Fruit fly (Drosophila melanogaster): ENCODE results near the gene Pex16.

DNA sequence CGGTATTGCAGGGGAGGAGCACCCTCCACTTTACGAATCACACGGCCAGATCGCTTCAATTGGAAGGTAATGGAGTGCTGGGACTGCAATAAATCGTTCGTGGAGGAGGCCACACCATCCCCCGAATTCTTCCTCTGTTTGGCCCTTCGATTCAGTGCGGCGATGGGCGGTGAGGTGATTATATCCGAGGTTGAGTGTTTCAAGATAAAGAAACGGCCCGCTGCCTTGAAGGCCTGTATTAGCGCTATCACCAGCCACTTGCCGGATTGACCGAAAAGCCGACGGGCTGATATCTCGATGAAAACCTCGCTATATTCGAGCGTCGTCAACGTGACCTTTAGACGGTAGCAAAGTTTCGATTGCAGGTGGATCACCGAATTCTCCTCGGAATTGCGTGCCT, 568 bp downstream of the Pex16 start:
- TF ChIP-seq Eip78C (GFP tag) (no peak), CG3919 (GFP tag; optimal IDR thresholded peaks at IDR 0.05) (no peak), Sox102F (GFP tag; optimal IDR thresholded peaks at IDR 0.05) (no peak), salr (GFP tag; optimal IDR thresholded peaks at IDR 0.05) (no peak), Hr39 (GFP tag; optimal IDR thresholded peaks at IDR 0.05) (no peak), CG1621 (tag; optimal IDR thresholded peaks at IDR 0.05) (no peak)

Measured in whole organism, prepupa.